Worm (Caenorhabditis elegans) whole organism, midembryonic: ENCODE data around the gene C39B10.4.

ENCODE experiments used
- T22C8.4 ChIP-seq: fragments of 200-800 bp; sonication (Bioruptor generic); IDR thresholded peaks from 2 replicates; pipeline ENCODE4 v1.3.6; 2022; ENCODE audit warnings: missing genetic modification characterization, missing compliant biosample characterization
- cog-1 ChIP-seq: sonication (generic microtip); optimal IDR thresholded peaks from 2 replicates; lab custom pipeline; 2016; ENCODE audit warnings: missing genetic modification characterization, missing compliant biosample characterization
- flt-1 ChIP-seq: fragments of 200-800 bp; sonication (Bioruptor generic); IDR thresholded peaks from 2 replicates; pipeline ENCODE4 v1.3.6; 2022; ENCODE audit warnings: missing genetic modification characterization, missing compliant biosample characterization
- klf-2 ChIP-seq: fragments of 200-800 bp; sonication (Bioruptor generic); conservative IDR thresholded peaks from 2 replicates; pipeline ENCODE4 v1.3.6; 2022; ENCODE audit warnings: missing genetic modification reagents, missing genetic modification characterization, missing compliant biosample characterization
- med-1 ChIP-seq: sonication (generic microtip); optimal IDR thresholded peaks from 2 replicates; lab custom pipeline; 2017; ENCODE audit warnings: missing genetic modification characterization, mild to moderate bottlenecking, missing compliant biosample characterization, antibody characterized with exemption, missing genetic modification reagents; ENCODE audit not compliant: insufficient read depth
- ref-1 ChIP-seq: fragments of 200-800 bp; sonication (Bioruptor generic); conservative IDR thresholded peaks from 2 replicates; pipeline ENCODE4 v1.3.6; 2022; ENCODE audit warnings: missing genetic modification reagents, missing genetic modification characterization, missing compliant biosample characterization
- tab-1 ChIP-seq: fragments of 200-800 bp; sonication (Bioruptor generic); IDR thresholded peaks from 2 replicates; pipeline ENCODE4 v1.3.6; 2022; ENCODE audit warnings: missing genetic modification characterization, missing compliant biosample characterization
- ztf-23 ChIP-seq: fragments of 200-800 bp; sonication (Bioruptor generic); IDR thresholded peaks from 2 replicates; pipeline ENCODE4 v1.3.6; 2022; ENCODE audit warnings: missing genetic modification reagents, missing genetic modification characterization, missing compliant biosample characterization
- ztf-29 ChIP-seq: fragments of 200-800 bp; sonication (Bioruptor generic); IDR thresholded peaks from 2 replicates; pipeline ENCODE4 v1.3.6; 2022; ENCODE audit warnings: missing genetic modification reagents, missing genetic modification characterization, missing compliant biosample characterization

C39B10.4 gene

DNA sequence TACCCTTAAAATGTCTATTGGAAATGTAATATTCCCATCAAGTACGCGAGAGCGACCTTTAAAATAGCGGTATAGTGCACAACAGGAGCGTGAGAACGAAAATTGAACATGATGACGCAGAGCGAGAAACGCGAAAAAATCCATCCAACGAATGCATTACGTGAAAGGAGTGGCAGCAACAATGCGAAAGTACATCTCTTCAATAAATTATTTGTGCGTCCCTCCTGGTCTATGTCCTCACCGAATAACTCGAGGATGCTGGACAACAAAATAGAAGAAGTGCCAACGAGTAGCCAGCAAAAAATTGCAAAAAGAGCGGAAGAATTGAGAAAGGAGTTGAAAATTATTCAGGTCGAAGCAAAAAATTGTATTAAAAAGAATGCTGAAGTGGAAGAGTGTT is 10.9 kb upstream of the C39B10.4 start:
- no peak for TF ChIP-seq med-1 (GFP tag; lab: Kevin White, UChicago)
- TF ChIP-seq ztf-23 (GFP tag; lab: Robert Waterston, UW) = no peak
- TF ChIP-seq klf-2 (GFP tag; lab: Robert Waterston, UW) = no peak
- TF ChIP-seq ztf-29 (GFP tag; lab: Robert Waterston, UW) = no peak
- TF ChIP-seq cog-1 (tag; lab: Kevin White, UChicago) = no peak
- no peak for TF ChIP-seq T22C8.4 (GFP tag; lab: Robert Waterston, UW)
- no peak for TF ChIP-seq ref-1
- TF ChIP-seq flt-1 = no peak
- TF ChIP-seq tab-1 (GFP tag; lab: Robert Waterston, UW) = no peak

DNA sequence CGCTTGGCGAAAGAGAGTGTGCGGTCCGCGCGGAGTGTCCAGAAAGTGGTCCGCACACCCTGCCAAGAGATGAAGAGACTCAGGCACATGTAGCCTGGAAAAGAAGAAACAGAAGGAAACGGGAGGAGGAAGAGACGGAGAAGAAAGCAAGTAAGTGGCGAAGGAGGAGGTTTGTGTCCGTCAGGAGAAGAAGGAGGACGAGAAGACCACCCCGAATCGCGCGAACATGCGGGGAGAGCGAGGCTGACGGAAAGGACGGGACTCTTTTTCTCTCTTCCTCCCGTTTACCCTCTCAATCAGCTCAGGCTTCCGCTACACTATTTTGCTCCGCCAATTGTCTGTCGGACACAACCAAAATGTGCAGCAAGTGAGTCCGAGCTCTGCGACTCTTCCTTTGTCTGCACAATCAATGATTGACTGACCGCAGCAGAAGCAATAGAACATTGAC is 9.3 kb upstream of the C39B10.4 start:
- TF ChIP-seq ref-1 (no peak), cog-1 (tag; lab: Kevin White, UChicago) (peak; percentile 91), ztf-29 (GFP tag; lab: Robert Waterston, UW) (peak; percentile 82), T22C8.4 (GFP tag; lab: Robert Waterston, UW) (0 out of 2 replicates have a peak, but pooled peaks have one; percentile 22), klf-2 (GFP tag; lab: Robert Waterston, UW) (no peak), flt-1 (0 out of 2 replicates have a peak, but pooled peaks have one; percentile 32), ztf-23 (GFP tag; lab: Robert Waterston, UW) (peak; percentile 53; the same call in 1 of the 2 replicates), tab-1 (GFP tag; lab: Robert Waterston, UW) (0 out of 2 replicates have a peak, but pooled peaks have one; percentile 59), med-1 (GFP tag; lab: Kevin White, UChicago) (no peak)

ce11 chrX:10437421-10437820 is 7.4 kb upstream of the C39B10.4 start:
- no peak for TF ChIP-seq flt-1
- TF ChIP-seq ztf-29 (GFP tag; lab: Robert Waterston, UW) = no peak
- no peak for TF ChIP-seq tab-1 (GFP tag; lab: Robert Waterston, UW)
- no peak for TF ChIP-seq ref-1
- no peak for TF ChIP-seq med-1 (GFP tag; lab: Kevin White, UChicago)
- no peak for TF ChIP-seq klf-2 (GFP tag; lab: Robert Waterston, UW)
- no peak for TF ChIP-seq ztf-23 (GFP tag; lab: Robert Waterston, UW)

ce11 chrX:10440781-10441180 is 4.0 kb upstream of the C39B10.4 start:
- TF ChIP-seq T22C8.4 (GFP tag; lab: Robert Waterston, UW) (no peak), flt-1 (no peak), ztf-29 (GFP tag; lab: Robert Waterston, UW) (no peak), klf-2 (GFP tag; lab: Robert Waterston, UW) (no peak), ztf-23 (GFP tag; lab: Robert Waterston, UW) (no peak), cog-1 (tag; lab: Kevin White, UChicago) (no peak), tab-1 (GFP tag; lab: Robert Waterston, UW) (no peak), ref-1 (no peak), med-1 (GFP tag; lab: Kevin White, UChicago) (no peak)

- TF ChIP-seq cog-1 (tag; lab: Kevin White, UChicago) (no peak), ztf-29 (GFP tag; lab: Robert Waterston, UW) (no peak), klf-2 (GFP tag; lab: Robert Waterston, UW) (no peak), tab-1 (GFP tag; lab: Robert Waterston, UW) (no peak), T22C8.4 (GFP tag; lab: Robert Waterston, UW) (no peak), ztf-23 (GFP tag; lab: Robert Waterston, UW) (no peak), med-1 (GFP tag; lab: Kevin White, UChicago) (no peak), flt-1 (no peak), ref-1 (no peak)
These were observed 969 bp upstream of the C39B10.4 start, which contains the start of gene C39B10.3 for ce11 chrX:10443836-10444235. Gene C39B10.3 (plus strand): TSS chrX:10444136.

ce11 chrX:10446982-10447381 is 2.2 kb downstream of the C39B10.4 start, which contains the start of gene C39B10.5:
Gene C39B10.5 (plus strand): TSS chrX:10447343.
- TF ChIP-seq flt-1 = no peak
- no peak for TF ChIP-seq ztf-29 (GFP tag; lab: Robert Waterston, UW)
- no peak for TF ChIP-seq cog-1 (tag; lab: Kevin White, UChicago)
- TF ChIP-seq T22C8.4 (GFP tag; lab: Robert Waterston, UW) = no peak
- TF ChIP-seq med-1 (GFP tag; lab: Kevin White, UChicago) = no peak
- TF ChIP-seq tab-1 (GFP tag; lab: Robert Waterston, UW) = no peak
- no peak for TF ChIP-seq ztf-23 (GFP tag; lab: Robert Waterston, UW)
- no peak for TF ChIP-seq ref-1
- TF ChIP-seq klf-2 (GFP tag; lab: Robert Waterston, UW) = no peak

- TF ChIP-seq ztf-23 (GFP tag; lab: Robert Waterston, UW) = no peak
These were observed 9.2 kb downstream of the C39B10.4 start, which contains the start of gene lgc-41 for ce11 chrX:10453960-10454359. Gene lgc-41 (plus strand): TSS chrX:10454260.

ce11 chrX:10462391-10462790 is 17.6 kb downstream of the C39B10.4 start:
- TF ChIP-seq ref-1 (no peak), tab-1 (GFP tag; lab: Robert Waterston, UW) (no peak), ztf-29 (GFP tag; lab: Robert Waterston, UW) (no peak), klf-2 (GFP tag; lab: Robert Waterston, UW) (no peak), ztf-23 (GFP tag; lab: Robert Waterston, UW) (no peak), T22C8.4 (GFP tag; lab: Robert Waterston, UW) (no peak), cog-1 (tag; lab: Kevin White, UChicago) (no peak), med-1 (GFP tag; lab: Kevin White, UChicago) (no peak), flt-1 (no peak)

DNA sequence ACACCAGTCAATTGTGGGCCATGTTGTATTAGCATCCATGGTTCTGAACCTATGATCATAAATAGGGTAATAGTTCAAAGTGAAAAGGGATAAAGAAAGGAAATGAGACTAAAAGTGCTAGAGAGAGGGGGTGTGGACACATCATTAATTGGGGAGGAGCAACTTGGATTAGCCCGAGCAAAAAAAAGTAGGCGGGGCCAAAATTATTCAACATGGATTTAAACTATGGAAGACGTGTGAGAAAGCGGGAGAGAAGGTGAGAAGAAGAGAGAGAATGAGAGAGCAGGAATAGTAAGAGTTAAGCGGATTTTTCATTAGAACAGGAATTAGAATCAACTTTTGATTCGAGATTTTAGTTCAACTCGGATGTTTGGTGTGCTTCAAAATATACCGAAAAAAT is 18.7 kb downstream of the C39B10.4 start, which contains the start of gene C39B10.1:
Gene C39B10.1, minus strand, starts transcription at position 101 of the 400 bp plus-strand sequence.
- no peak for TF ChIP-seq tab-1 (GFP tag; lab: Robert Waterston, UW)
- TF ChIP-seq med-1 (GFP tag; lab: Kevin White, UChicago) = no peak
- no peak for TF ChIP-seq ztf-23 (GFP tag; lab: Robert Waterston, UW)
- no peak for TF ChIP-seq ztf-29 (GFP tag; lab: Robert Waterston, UW)
- no peak for TF ChIP-seq cog-1 (tag; lab: Kevin White, UChicago)
- no peak for TF ChIP-seq T22C8.4 (GFP tag; lab: Robert Waterston, UW)
- TF ChIP-seq flt-1 = no peak
- no peak for TF ChIP-seq ref-1
- TF ChIP-seq klf-2 (GFP tag; lab: Robert Waterston, UW) = no peak
